Fruit fly (Drosophila melanogaster): ENCODE measurements around the gene CG14556.
A peak's percentile ranks its signal among the peaks of the same experiment; 100 is the strongest.

Gene CG14556

DNA sequence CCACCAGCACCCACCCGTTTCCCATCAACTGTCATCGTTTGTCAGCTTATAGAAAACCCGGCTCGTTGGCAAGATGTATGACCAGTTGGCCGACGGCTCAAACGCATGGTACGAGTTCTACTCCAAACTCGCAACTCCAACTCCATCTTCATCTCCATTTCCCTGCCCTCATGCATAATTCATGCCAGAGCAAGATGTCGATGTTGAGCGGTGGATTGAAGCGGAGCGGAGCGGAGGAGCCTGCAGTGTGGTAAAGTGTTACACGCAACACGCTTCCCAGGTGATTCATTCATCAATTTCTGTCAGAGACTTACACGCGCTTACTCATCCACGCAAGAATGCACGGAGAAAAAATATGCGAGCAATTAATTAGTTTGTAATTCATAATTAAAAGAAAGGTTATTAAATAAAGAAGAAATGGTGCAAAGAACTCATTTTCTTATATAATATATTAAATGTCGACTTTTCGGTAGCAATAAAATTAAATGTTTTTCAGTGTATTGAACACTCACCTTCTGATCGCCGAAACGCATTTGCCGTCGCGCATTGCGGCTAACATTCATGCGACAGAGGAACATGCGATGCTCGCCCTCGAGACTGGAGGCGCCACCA is 45.0 kb upstream of the CG14556 start (continued):
- TF ChIP-seq ham (GFP tag; IDR thresholded peaks at IDR 0.05): no peak
- TF ChIP-seq CG3065 (GFP tag; optimal IDR thresholded peaks at IDR 0.05): no peak
- TF ChIP-seq chinmo (GFP tag; IDR thresholded peaks at IDR 0.05; ENCODE audit: partially characterized antibody): no peak
- no peak for TF ChIP-seq Vsx1 (GFP tag; optimal IDR thresholded peaks at IDR 0.05)
- TF ChIP-seq CG30431 (GFP tag; optimal IDR thresholded peaks at IDR 0.05): peak; percentile 2
- TF ChIP-seq D19A (tag; optimal IDR thresholded peaks at IDR 0.05): peak; percentile 60
- TF ChIP-seq onecut (GFP tag; IDR thresholded peaks at IDR 0.05): peak; percentile 42; the same call in 1 of the 2 replicates
- no peak for TF ChIP-seq CG18619 (GFP tag; optimal IDR thresholded peaks at IDR 0.05)
- TF ChIP-seq MBD-R2 (GFP tag; IDR thresholded peaks at IDR 0.05): no peak
- TF ChIP-seq YL-1 (GFP tag; optimal IDR thresholded peaks at IDR 0.05): no peak
- TF ChIP-seq Fer1 (GFP tag; optimal IDR thresholded peaks at IDR 0.05): no peak
- no peak for TF ChIP-seq eyg (GFP tag; optimal IDR thresholded peaks at IDR 0.05)
- no peak for TF ChIP-seq CG10543 (GFP tag; optimal IDR thresholded peaks at IDR 0.05)
- no peak for TF ChIP-seq prd (optimal IDR thresholded peaks at IDR 0.05)
- peak; percentile 67; the same call in 2 of the 3 replicates for TF ChIP-seq prd (GFP tag; IDR thresholded peaks at IDR 0.05)
- TF ChIP-seq Deaf1 (tag; optimal IDR thresholded peaks at IDR 0.05): no peak
- TF ChIP-seq zen2 (GFP tag; IDR thresholded peaks at IDR 0.05; ENCODE audit: partially characterized antibody): no peak
- TF ChIP-seq CG13624 (GFP tag; optimal IDR thresholded peaks at IDR 0.05): no peak
- no peak for TF ChIP-seq CG1233 (GFP tag; optimal IDR thresholded peaks at IDR 0.05)
- TF ChIP-seq CG7357 (GFP tag; IDR thresholded peaks at IDR 0.05): no peak
- no peak for TF ChIP-seq Dad (GFP tag; optimal IDR thresholded peaks at IDR 0.05)
- no peak for TF ChIP-seq en (GFP tag; optimal IDR thresholded peaks at IDR 0.05)
- TF ChIP-seq CG9609 (GFP tag; optimal IDR thresholded peaks at IDR 0.05): no peak
- TF ChIP-seq Sox102F (GFP tag; optimal IDR thresholded peaks at IDR 0.05): peak; percentile 73
- no peak for TF ChIP-seq CG7963 (GFP tag; IDR thresholded peaks at IDR 0.05; ENCODE audit: partially characterized antibody)
- TF ChIP-seq Dbx (GFP tag; IDR thresholded peaks at IDR 0.05): no peak
- TF ChIP-seq fd64A (GFP tag; optimal IDR thresholded peaks at IDR 0.05): no peak
- no peak for TF ChIP-seq CG3726 (GFP tag; IDR thresholded peaks at IDR 0.05)
- TF ChIP-seq gt (GFP tag; IDR thresholded peaks at IDR 0.05): no peak
- TF ChIP-seq phol (tag; optimal IDR thresholded peaks at IDR 0.05): peak; percentile 73
- no peak for TF ChIP-seq CG2116 (GFP tag; optimal IDR thresholded peaks at IDR 0.05)
- peak; percentile 82 for TF ChIP-seq CG2712 (tag; optimal IDR thresholded peaks at IDR 0.05)
- TF ChIP-seq CG31441 (GFP tag; IDR thresholded peaks at IDR 0.05): peak; percentile 77
- no peak for TF ChIP-seq fru (optimal IDR thresholded peaks at IDR 0.05)
- TF ChIP-seq Dek (tag; optimal IDR thresholded peaks at IDR 0.05): no peak
- no peak for TF ChIP-seq CG3163 (GFP tag; optimal IDR thresholded peaks at IDR 0.05)
- peak; percentile 41; the same call in 1 of the 2 replicates for TF ChIP-seq wor (GFP tag; IDR thresholded peaks at IDR 0.05)
- TF ChIP-seq Mad (GFP tag; optimal IDR thresholded peaks at IDR 0.05): no peak
- TF ChIP-seq CG13424 (tag; optimal IDR thresholded peaks at IDR 0.05): peak; percentile 60
- peak; percentile 52; the same call in 2 of the 3 replicates for TF ChIP-seq tgo (GFP tag; IDR thresholded peaks at IDR 0.05)
- no peak for TF ChIP-seq CG4617 (GFP tag; optimal IDR thresholded peaks at IDR 0.05; ENCODE audit: borderline replicate concordance)
- TF ChIP-seq Drgx (GFP tag; IDR thresholded peaks at IDR 0.05): 0 out of 2 replicates have a peak, but pooled peaks have one; percentile 38
- peak; percentile 28 for TF ChIP-seq NfI (GFP tag; optimal IDR thresholded peaks at IDR 0.05)
- TF ChIP-seq CG32772 (GFP tag; IDR thresholded peaks at IDR 0.05): no peak
- TF ChIP-seq dan (GFP tag; IDR thresholded peaks at IDR 0.05): no peak
- TF ChIP-seq CG7271 (tag; optimal IDR thresholded peaks at IDR 0.05): no peak
- no peak for TF ChIP-seq CG2120 (GFP tag; optimal IDR thresholded peaks at IDR 0.05)
- TF ChIP-seq E2f2 (GFP tag; IDR thresholded peaks at IDR 0.05): no peak
- TF ChIP-seq peb (GFP tag; IDR thresholded peaks at IDR 0.05): peak; percentile 64; the same call in 1 of the 2 replicates
- no peak for TF ChIP-seq CG17612 (GFP tag; IDR thresholded peaks at IDR 0.05)
- TF ChIP-seq fu2 (GFP tag; optimal IDR thresholded peaks at IDR 0.05): no peak

Data from whole organism, embryonic.